Worm (Caenorhabditis elegans): ENCODE measurements around the gene Y4C6B.4.

DNA sequence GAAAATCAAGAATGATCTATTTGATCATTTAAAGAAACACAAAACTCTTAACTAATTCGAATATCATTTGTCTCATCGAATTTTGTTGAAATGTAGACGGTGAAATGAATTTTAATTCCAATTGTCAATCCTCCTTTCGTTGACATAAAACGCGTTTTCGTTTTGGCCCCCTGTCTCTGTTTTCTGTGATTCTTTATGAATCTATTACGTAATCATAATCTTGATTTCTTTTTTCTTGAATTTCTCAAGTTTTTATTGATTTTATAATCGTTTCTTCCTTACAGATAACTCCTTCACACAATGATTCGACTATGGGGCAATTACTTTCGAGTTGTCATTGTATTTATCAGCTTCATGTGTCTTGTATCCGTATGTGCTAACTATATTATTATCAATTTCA, 5.9 kb downstream of the Y4C6B.4 start, which contains the start of gene Y4C6B.3:
- TF ChIP-seq ama-1 (optimal IDR thresholded peaks at IDR 0.05) (no peak), tbx-2 (tag; optimal IDR thresholded peaks at IDR 0.05) (no peak), rnt-1 (tag; optimal IDR thresholded peaks at IDR 0.05) (no peak), hpl-2 (GFP tag; optimal IDR thresholded peaks at IDR 0.05) (no peak), nhr-12 (tag; optimal IDR thresholded peaks at IDR 0.05) (no peak), unc-86 (tag; optimal IDR thresholded peaks at IDR 0.05) (no peak), mep-1 (tag; optimal IDR thresholded peaks at IDR 0.05) (no peak), dpl-1 (GFP tag; optimal IDR thresholded peaks at IDR 0.05) (no peak), pag-3 (tag; optimal IDR thresholded peaks at IDR 0.05; ENCODE audit: borderline replicate concordance, insufficient read depth) (no peak), elt-3 (tag; optimal IDR thresholded peaks at IDR 0.05) (peak in 1 of 6 experiments; percentile 39), unc-130 (tag; optimal IDR thresholded peaks at IDR 0.05) (no peak), nhr-28 (tag; optimal IDR thresholded peaks at IDR 0.05) (no peak)
